Worm (Caenorhabditis elegans): Measurements from ENCODE around the gene T26C11.9.

The T26C11.9 gene

DNA sequence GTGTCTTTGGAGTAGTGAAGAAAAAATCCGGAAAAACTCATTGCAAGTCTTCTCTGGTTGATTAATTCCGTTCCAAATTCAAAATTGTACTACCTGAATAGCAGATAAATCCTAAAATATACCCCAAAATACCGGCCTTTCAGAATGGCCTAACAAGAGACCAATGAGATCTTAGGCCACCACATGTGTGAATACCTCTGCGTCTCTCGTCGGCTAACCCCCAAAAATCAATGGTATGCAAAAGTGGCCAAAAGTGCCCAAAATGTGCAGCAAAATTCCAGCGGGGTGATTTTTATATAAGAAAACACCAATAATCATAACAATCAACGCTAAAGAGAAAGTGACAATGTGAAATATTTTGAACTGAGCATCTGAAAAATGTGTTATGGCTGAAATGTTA is at the start of gene T26C11.9:
TSS of gene T26C11.9 (minus strand) at position 254 of the 400 bp plus-strand sequence.
- TF ChIP-seq nhr-6 (tag; optimal IDR thresholded peaks at IDR 0.05) (peak; percentile 72), lin-1 (GFP tag; IDR thresholded peaks at IDR 0.05) (no peak), hif-1 (tag; optimal IDR thresholded peaks at IDR 0.05) (peak in 1 of 2 experiments; percentile 57), duxl-1 (tag; optimal IDR thresholded peaks at IDR 0.05; ENCODE audit: poor library complexity) (peak; percentile 59), dmd-9 (GFP tag; IDR thresholded peaks at IDR 0.05) (0 out of 2 replicates have a peak, but pooled peaks have one; percentile 12), lim-7 (GFP tag; IDR thresholded peaks at IDR 0.05) (no peak), dpl-1 (GFP tag; optimal IDR thresholded peaks at IDR 0.05) (peak; percentile 28), pqm-1 (tag; optimal IDR thresholded peaks at IDR 0.05) (no peak), daf-8 (GFP tag; IDR thresholded peaks at IDR 0.05) (no peak), mes-2 (tag; optimal IDR thresholded peaks at IDR 0.05; ENCODE audit: poor library complexity, severe bottlenecking) (peak; percentile 89), cey-2 (tag; optimal IDR thresholded peaks at IDR 0.05; ENCODE audit: borderline replicate concordance, insufficient read depth) (no peak), hmg-1.1 (GFP tag; IDR thresholded peaks at IDR 0.05) (peak; percentile 52; the same call in 1 of the 2 replicates), lsy-2 (tag; optimal IDR thresholded peaks at IDR 0.05) (peak in 1 of 2 experiments; percentile 3), php-3 (GFP tag; IDR thresholded peaks at IDR 0.05) (no peak)

DNA sequence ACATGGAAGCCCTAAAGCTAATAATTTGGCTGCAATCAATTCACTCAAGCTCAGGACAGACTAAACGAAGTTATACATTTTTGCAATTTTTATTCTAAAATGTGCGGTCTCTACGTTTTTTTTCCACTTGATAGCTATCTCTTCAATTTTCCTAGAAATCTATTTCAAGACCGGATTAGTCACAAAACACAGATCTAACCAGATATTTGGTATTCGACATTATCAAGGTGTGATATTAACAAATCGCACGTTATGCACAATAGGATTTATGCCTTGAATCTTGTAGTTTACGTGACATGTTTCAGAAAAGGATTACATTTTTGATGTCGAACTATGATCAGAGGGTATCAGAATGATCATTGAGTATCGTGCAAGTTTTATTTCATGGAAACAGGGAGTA is 47.8 kb upstream of the T26C11.9 start:
- TF ChIP-seq sdz-12 (GFP tag; optimal IDR thresholded peaks at IDR 0.05) = no peak
- TF ChIP-seq dmd-6 (GFP tag; IDR thresholded peaks at IDR 0.05) = no peak
- TF ChIP-seq hmg-1.1 (GFP tag; IDR thresholded peaks at IDR 0.05) = no peak
- TF ChIP-seq zag-1 (tag; optimal IDR thresholded peaks at IDR 0.05) = no peak
- TF ChIP-seq nhr-6 (tag; optimal IDR thresholded peaks at IDR 0.05) = no peak
- no peak for TF ChIP-seq mdt-29 (GFP tag; IDR thresholded peaks at IDR 0.05)
- TF ChIP-seq hif-1 (tag; optimal IDR thresholded peaks at IDR 0.05) = no peak
- no peak for TF ChIP-seq ces-1 (GFP tag; optimal IDR thresholded peaks at IDR 0.05)
- no peak for TF ChIP-seq zfp-2 (tag; optimal IDR thresholded peaks at IDR 0.05)
- TF ChIP-seq snpc-1.2 (GFP tag; IDR thresholded peaks at IDR 0.05) = no peak
- TF ChIP-seq egl-43 (GFP tag; IDR thresholded peaks at IDR 0.05) = no peak
- TF ChIP-seq nhr-42 (GFP tag; IDR thresholded peaks at IDR 0.05) = no peak
- no peak for TF ChIP-seq lin-29 (GFP tag; IDR thresholded peaks at IDR 0.05)
- TF ChIP-seq nhr-41 (GFP tag; IDR thresholded peaks at IDR 0.05) = no peak
- TF ChIP-seq ceh-32 (tag; optimal IDR thresholded peaks at IDR 0.05; ENCODE audit: poor library complexity) = no peak

DNA sequence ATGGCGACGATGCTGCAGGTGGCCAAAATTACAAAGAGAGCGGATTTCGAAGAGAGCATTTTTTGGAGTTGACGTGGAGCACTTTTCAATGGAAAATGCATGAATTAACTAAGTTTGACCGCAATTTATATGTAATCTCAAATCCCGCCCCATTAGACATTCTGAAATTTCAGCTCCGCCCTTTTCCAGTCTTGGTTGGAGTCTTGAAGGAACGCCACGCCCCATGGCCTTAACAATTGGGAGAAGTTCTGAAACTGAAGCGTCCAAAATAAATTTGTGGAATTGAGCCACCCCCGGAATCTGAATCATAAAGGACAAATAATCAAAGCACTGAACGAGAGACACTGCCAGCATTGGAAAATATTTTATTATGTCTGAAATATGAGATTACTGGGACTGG is 43.6 kb upstream of the T26C11.9 start, which contains the start of gene B0294.1:
TSS of gene B0294.1 (minus strand) at position 101 of the 400 bp plus-strand sequence.
- TF ChIP-seq T26A8.4 (GFP tag; IDR thresholded peaks at IDR 0.05) = no peak
- TF ChIP-seq egl-27 (tag; optimal IDR thresholded peaks at IDR 0.05) = no peak
- TF ChIP-seq dpl-1 (GFP tag; optimal IDR thresholded peaks at IDR 0.05) = no peak
- TF ChIP-seq nhr-48 (tag; optimal IDR thresholded peaks at IDR 0.05) = no peak
- no peak for TF ChIP-seq daf-16 (GFP tag; optimal IDR thresholded peaks at IDR 0.05)
- no peak for TF ChIP-seq daf-16 (tag; optimal IDR thresholded peaks at IDR 0.05)
- TF ChIP-seq ceh-20 (GFP tag; IDR thresholded peaks at IDR 0.05) = no peak
- no peak for TF ChIP-seq Y105C5A.15 (GFP tag; IDR thresholded peaks at IDR 0.05)
- TF ChIP-seq unc-39 (tag; optimal IDR thresholded peaks at IDR 0.05) = no peak
- no peak for TF ChIP-seq skn-1 (tag; optimal IDR thresholded peaks at IDR 0.05)
- no peak for TF ChIP-seq daf-8 (GFP tag; IDR thresholded peaks at IDR 0.05)
- TF ChIP-seq ceh-32 (tag; optimal IDR thresholded peaks at IDR 0.05; ENCODE audit: poor library complexity) = no peak

DNA sequence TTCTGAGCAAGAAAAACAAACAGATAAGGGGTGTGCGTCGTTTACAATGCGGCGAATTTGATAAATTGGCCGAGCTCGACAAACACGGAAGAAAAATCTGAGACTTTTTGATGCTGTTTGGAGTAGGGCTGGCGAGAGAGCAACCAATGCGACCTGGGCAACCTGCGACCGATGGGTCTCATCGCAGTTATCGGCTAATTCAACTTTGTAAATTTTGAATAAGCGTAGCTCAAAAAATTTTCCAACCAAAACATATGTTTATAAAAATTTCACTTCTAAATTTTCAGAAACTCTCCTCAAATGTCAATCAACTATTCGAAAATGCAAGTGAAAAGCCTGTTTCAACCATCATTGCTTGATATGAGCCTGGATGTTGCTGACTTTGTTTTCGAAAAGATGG is 38.2 kb upstream of the T26C11.9 start, which contains the start of gene B0294.3:
TSS of gene B0294.3 (plus strand) at position 301 of the 400 bp plus-strand sequence.
- TF ChIP-seq nhr-237 (tag; optimal IDR thresholded peaks at IDR 0.05) = no peak
- TF ChIP-seq T20F7.1 (GFP tag; optimal IDR thresholded peaks at IDR 0.05) = no peak
- no peak for TF ChIP-seq F49E8.2 (tag; optimal IDR thresholded peaks at IDR 0.05; ENCODE audit: borderline replicate concordance)
- TF ChIP-seq ceh-32 (tag; optimal IDR thresholded peaks at IDR 0.05; ENCODE audit: poor library complexity) = no peak
- no peak for TF ChIP-seq nhr-41 (GFP tag; IDR thresholded peaks at IDR 0.05)
- no peak for TF ChIP-seq jun-1 (tag; optimal IDR thresholded peaks at IDR 0.05)
- TF ChIP-seq unc-62 (GFP tag; optimal IDR thresholded peaks at IDR 0.05 in 1 of 2) = no peak
- TF ChIP-seq unc-62 (tag; optimal IDR thresholded peaks at IDR 0.05) = no peak
- no peak for TF ChIP-seq hmg-1.1 (GFP tag; IDR thresholded peaks at IDR 0.05)
- TF ChIP-seq saeg-2 (GFP tag; IDR thresholded peaks at IDR 0.05) = no peak
- no peak for TF ChIP-seq nhr-77 (tag; optimal IDR thresholded peaks at IDR 0.05)
